Fruit fly (Drosophila melanogaster): ENCODE measurements around the gene pasha.
A peak's percentile ranks its signal among the peaks of the same experiment; 100 is the strongest.

Gene pasha

dm6 chr3R:31592256-31592879 is 25.4 kb upstream of the pasha start, which contains the start of gene CG1774 (continued):
- TF ChIP-seq Eip74EF (GFP tag; optimal IDR thresholded peaks at IDR 0.05): peak in 1 of 2 experiments; percentile 37
- TF ChIP-seq sug (tag; optimal IDR thresholded peaks at IDR 0.05): peak; percentile 74
- peak; percentile 83 for TF ChIP-seq CG14441 (GFP tag; IDR thresholded peaks at IDR 0.05)
- TF ChIP-seq CG17802 (tag; optimal IDR thresholded peaks at IDR 0.05): peak; percentile 32
- TF ChIP-seq tna (GFP tag; IDR thresholded peaks at IDR 0.05; ENCODE audit: partially characterized antibody): no peak
- peak; percentile 25 for TF ChIP-seq CG10462 (GFP tag; optimal IDR thresholded peaks at IDR 0.05)
- TF ChIP-seq CG3838 (GFP tag; optimal IDR thresholded peaks at IDR 0.05): peak; percentile 31
- no peak for TF ChIP-seq CG16813 (GFP tag; IDR thresholded peaks at IDR 0.05; ENCODE audit: partially characterized antibody)
- TF ChIP-seq CG9797 (GFP tag; optimal IDR thresholded peaks at IDR 0.05): no peak
- TF ChIP-seq slp2 (GFP tag; optimal IDR thresholded peaks at IDR 0.05): peak; percentile 63
- TF ChIP-seq fru (optimal IDR thresholded peaks at IDR 0.05): no peak
- peak; percentile 81 for TF ChIP-seq CG11504 (tag; optimal IDR thresholded peaks at IDR 0.05)
- no peak for TF ChIP-seq CG3726 (GFP tag; IDR thresholded peaks at IDR 0.05)
- TF ChIP-seq sc (optimal IDR thresholded peaks at IDR 0.05): no peak
- no peak for TF ChIP-seq sc (GFP tag; optimal IDR thresholded peaks at IDR 0.05)
- peak; percentile 45 for TF ChIP-seq Sry-δ (GFP tag; optimal IDR thresholded peaks at IDR 0.05)
- no peak for TF ChIP-seq Dll (GFP tag; IDR thresholded peaks at IDR 0.05; ENCODE audit: partially characterized antibody)
- TF ChIP-seq sna (GFP tag; IDR thresholded peaks at IDR 0.05; ENCODE audit: partially characterized antibody): no peak
- TF ChIP-seq CG3281 (GFP tag; optimal IDR thresholded peaks at IDR 0.05): peak; percentile 90
- TF ChIP-seq CG4328 (GFP tag; optimal IDR thresholded peaks at IDR 0.05): no peak
- TF ChIP-seq CG10979 (tag; optimal IDR thresholded peaks at IDR 0.05): peak; percentile 65
- peak; percentile 24 for TF ChIP-seq CG12299 (tag; optimal IDR thresholded peaks at IDR 0.05)
- TF ChIP-seq CG2678 (tag; optimal IDR thresholded peaks at IDR 0.05): peak; percentile 91
- peak; percentile 80 for TF ChIP-seq Antp (GFP tag; optimal IDR thresholded peaks at IDR 0.05)
- TF ChIP-seq wdn (GFP tag; IDR thresholded peaks at IDR 0.05): peak; percentile 65; the same call in 1 of the 2 replicates
- TF ChIP-seq Mes4 (GFP tag; optimal IDR thresholded peaks at IDR 0.05): peak; percentile 33
- TF ChIP-seq CG14710 (tag; optimal IDR thresholded peaks at IDR 0.05): peak; percentile 35
- no peak for TF ChIP-seq Elba2 (GFP tag; optimal IDR thresholded peaks at IDR 0.05)
- TF ChIP-seq croc (GFP tag; conservative IDR thresholded peaks at IDR 0.05): no peak; the same call in 2 of the 3 replicates
- TF ChIP-seq CG3847 (GFP tag; IDR thresholded peaks at IDR 0.05): peak; percentile 69
- peak; percentile 90 for TF ChIP-seq caup (GFP tag; optimal IDR thresholded peaks at IDR 0.05; ENCODE audit: severe bottlenecking)
- peak; percentile 47 for TF ChIP-seq CG1602 (GFP tag; optimal IDR thresholded peaks at IDR 0.05)
- TF ChIP-seq Dref (GFP tag; IDR thresholded peaks at IDR 0.05): no peak
- no peak for TF ChIP-seq crol (GFP tag; IDR thresholded peaks at IDR 0.05)
- TF ChIP-seq CG8478 (optimal IDR thresholded peaks at IDR 0.05): no peak
- peak; percentile 52 for TF ChIP-seq NC2β (GFP tag; optimal IDR thresholded peaks at IDR 0.05)
- no peak for TF ChIP-seq gce (GFP tag; IDR thresholded peaks at IDR 0.05)
- TF ChIP-seq CG14667 (GFP tag; IDR thresholded peaks at IDR 0.05): no peak; the same call in 1 of the 2 replicates
- peak; percentile 47; the same call in 1 of the 2 replicates for TF ChIP-seq Awh (GFP tag; IDR thresholded peaks at IDR 0.05)
- TF ChIP-seq CG7928 (GFP tag; optimal IDR thresholded peaks at IDR 0.05): peak; percentile 35
- peak; percentile 23 for TF ChIP-seq grn (GFP tag; optimal IDR thresholded peaks at IDR 0.05)
- TF ChIP-seq CG3995 (GFP tag; optimal IDR thresholded peaks at IDR 0.05): peak; percentile 52
- peak; percentile 12 for TF ChIP-seq CG18011 (GFP tag; optimal IDR thresholded peaks at IDR 0.05)
- 0 out of 3 replicates have a peak, but pooled peaks have one; percentile 47 for TF ChIP-seq CG34422 (GFP tag; IDR thresholded peaks at IDR 0.05)
- TF ChIP-seq CG1233 (GFP tag; optimal IDR thresholded peaks at IDR 0.05): peak; percentile 72
- TF ChIP-seq dan (GFP tag; IDR thresholded peaks at IDR 0.05): no peak
- no peak for TF ChIP-seq abd-A (tag; optimal IDR thresholded peaks at IDR 0.05)
- no peak for TF ChIP-seq usp (GFP tag; optimal IDR thresholded peaks at IDR 0.05)
- TF ChIP-seq CG43689 (GFP tag; IDR thresholded peaks at IDR 0.05): 0 out of 2 replicates have a peak, but pooled peaks have one; percentile 6
- TF ChIP-seq Blimp-1 (GFP tag; optimal IDR thresholded peaks at IDR 0.05): peak; percentile 68
- no peak for TF ChIP-seq h (optimal IDR thresholded peaks at IDR 0.05)

All from whole organism, embryonic.